Worm (Caenorhabditis elegans) whole organism, L4 larva: ENCODE measurements around the gene acr-10.

ENCODE experiments used
- F10B5.3 ChIP-seq: sonication (generic microtip); optimal IDR thresholded peaks from 2 replicates; lab custom pipeline; 2016; ENCODE audit warnings: mild to moderate bottlenecking, missing genetic modification characterization, missing compliant biosample characterization
- F37D6.2 ChIP-seq: sonication (generic microtip); optimal IDR thresholded peaks from 2 replicates; lab custom pipeline; 2016; ENCODE audit warnings: mild to moderate bottlenecking, missing genetic modification characterization, missing compliant biosample characterization
- F44E2.7 ChIP-seq: fragments of 200-800 bp; sonication (Bioruptor generic); IDR thresholded peaks from 2 replicates; pipeline ENCODE4 v2.1.2; 2022; ENCODE audit warnings: missing genetic modification characterization, missing compliant biosample characterization
- T20F7.1 ChIP-seq: fragments of 200-800 bp; sonication (Bioruptor generic); optimal IDR thresholded peaks from 2 replicates; lab custom pipeline; 2018; ENCODE audit warnings: mild to moderate bottlenecking, missing genetic modification characterization, missing compliant biosample characterization
- T26A8.4 ChIP-seq: fragments of 200-800 bp; sonication (Bioruptor generic); IDR thresholded peaks from 2 replicates; pipeline ENCODE4 v1.3.6; 2022; ENCODE audit warnings: missing genetic modification characterization, missing compliant biosample characterization
- Y105C5A.15 ChIP-seq: fragments of 200-800 bp; sonication (Bioruptor generic); IDR thresholded peaks from 2 replicates; pipeline ENCODE4 v1.3.6; 2022; ENCODE audit warnings: missing genetic modification characterization, missing compliant biosample characterization
- Y5F2A.4 ChIP-seq: fragments of 200-800 bp; sonication (Bioruptor generic); optimal IDR thresholded peaks from 2 replicates; lab custom pipeline; 2018; ENCODE audit warnings: mild to moderate bottlenecking, missing genetic modification characterization, missing compliant biosample characterization
- Y75B8A.6 ChIP-seq: fragments of 200-800 bp; sonication (Bioruptor generic); IDR thresholded peaks from 2 replicates; pipeline ENCODE4 v1.3.6; 2022; ENCODE audit warnings: missing genetic modification reagents, missing genetic modification characterization, missing compliant biosample characterization
- aha-1 ChIP-seq: fragments of 150-350 bp; peaks from one replicate; lab custom pipeline; 2014; ENCODE audit warnings: missing biosample characterization, missing genetic modification characterization
- aly-2 ChIP-seq: sonication (generic microtip); optimal IDR thresholded peaks from 2 replicates; lab custom pipeline; 2018; ENCODE audit warnings: missing biosample characterization, missing genetic modification characterization
- ama-1 ChIP-seq: fragments of 150-350 bp; optimal IDR thresholded peaks from 2 replicates; lab custom pipeline; 2014; ENCODE audit warnings: inconsistent platforms, mixed read lengths
- arid-1 ChIP-seq: fragments of 200-800 bp; sonication (Bioruptor generic); conservative IDR thresholded peaks from 2 replicates; pipeline ENCODE4 v1.3.6; 2022; ENCODE audit warnings: missing genetic modification reagents, missing genetic modification characterization, missing compliant biosample characterization
- ceh-28 ChIP-seq: fragments of 150-350 bp; optimal IDR thresholded peaks from 2 replicates; lab custom pipeline; 2014; ENCODE audit warnings: missing biosample characterization, missing genetic modification reagents, missing genetic modification characterization
- ceh-44 ChIP-seq: fragments of 200-800 bp; sonication (Bioruptor generic); IDR thresholded peaks from 2 replicates; pipeline ENCODE4 v1.3.6; 2022; ENCODE audit warnings: missing genetic modification reagents, missing genetic modification characterization, missing compliant biosample characterization
- ceh-82 ChIP-seq: sonication (generic microtip); optimal IDR thresholded peaks from 2 replicates; lab custom pipeline; 2017; ENCODE audit warnings: missing biosample characterization, missing genetic modification characterization
- ctbp-1 ChIP-seq: fragments of 200-800 bp; sonication (Bioruptor generic); IDR thresholded peaks from 2 replicates; pipeline ENCODE4 v1.3.6; 2022; ENCODE audit warnings: missing genetic modification reagents, missing genetic modification characterization, missing compliant biosample characterization
- daf-12 ChIP-seq: fragments of 150-350 bp; optimal IDR thresholded peaks from 2 replicates; lab custom pipeline; 2014; ENCODE audit warnings: missing biosample characterization, missing genetic modification reagents, missing genetic modification characterization
- daf-19 ChIP-seq: fragments of 200-800 bp; sonication (Bioruptor generic); conservative IDR thresholded peaks from 2 replicates; pipeline ENCODE4 v1.3.6; 2022; ENCODE audit warnings: missing genetic modification characterization, missing compliant biosample characterization
- dmd-6 ChIP-seq: fragments of 200-800 bp; sonication (Bioruptor generic); IDR thresholded peaks from 2 replicates; pipeline ENCODE4 v1.3.6; 2022; ENCODE audit warnings: missing genetic modification reagents, missing genetic modification characterization, missing compliant biosample characterization
- dmd-9 ChIP-seq: fragments of 200-800 bp; sonication (Bioruptor generic); IDR thresholded peaks from 2 replicates; pipeline ENCODE4 v1.3.6; 2022; ENCODE audit warnings: missing genetic modification reagents, missing genetic modification characterization, missing compliant biosample characterization
- dve-1 ChIP-seq: sonication (generic microtip); optimal IDR thresholded peaks from 2 replicates; lab custom pipeline; 2017; ENCODE audit warnings: antibody characterized with exemption, mild to moderate bottlenecking, missing genetic modification characterization, missing compliant biosample characterization; ENCODE audit not compliant: insufficient read depth
- gei-8 ChIP-seq: fragments of 200-800 bp; sonication (Bioruptor generic); optimal IDR thresholded peaks from 2 replicates; lab custom pipeline; 2018; ENCODE audit warnings: mild to moderate bottlenecking, missing genetic modification characterization, missing compliant biosample characterization
- hlh-11 ChIP-seq: fragments of 200-800 bp; sonication (Bioruptor generic); optimal IDR thresholded peaks from 2 replicates; lab custom pipeline; 2018; ENCODE audit warnings: mild to moderate bottlenecking, missing genetic modification characterization, missing compliant biosample characterization
- hlh-30 ChIP-seq: sonication (generic microtip); optimal IDR thresholded peaks from 2 replicates; lab custom pipeline; 2017; ENCODE audit warnings: antibody characterized with exemption, mild to moderate bottlenecking, missing genetic modification characterization, missing compliant biosample characterization; ENCODE audit not compliant: insufficient read depth
- hmg-1.1 ChIP-seq: fragments of 200-800 bp; sonication (Bioruptor generic); IDR thresholded peaks from 2 replicates; pipeline ENCODE4 v1.3.6; 2022; ENCODE audit warnings: missing genetic modification reagents, missing genetic modification characterization, missing compliant biosample characterization
- lin-1 ChIP-seq: fragments of 200-800 bp; sonication (Bioruptor generic); IDR thresholded peaks from 2 replicates; pipeline ENCODE4 v1.3.6; 2022; ENCODE audit warnings: missing genetic modification reagents, missing genetic modification characterization, missing compliant biosample characterization
- lin-15B ChIP-seq: fragments of 150-350 bp; sonication (generic microtip); optimal IDR thresholded peaks from 3 replicates; lab custom pipeline; 2014; ENCODE audit warnings: missing biosample characterization, missing genetic modification characterization
- lin-29 ChIP-seq: fragments of 200-800 bp; sonication (Bioruptor generic); IDR thresholded peaks from 2 replicates; pipeline ENCODE4 v1.3.6; 2022; ENCODE audit warnings: missing genetic modification reagents, missing genetic modification characterization, missing compliant biosample characterization
- lsy-2 ChIP-seq, 2 experiments: fragments of 150-350 bp in 1 of 2; sonication (generic microtip) in 1 of 2; optimal IDR thresholded peaks; 2 replicates each; lab custom pipeline; 2014 to 2017; ENCODE audit warnings: missing biosample characterization in 2 of 2, missing genetic modification characterization in 2 of 2
- mdl-1 ChIP-seq, 2 experiments: fragments of 150-350 bp in 1 of 2; sonication (generic microtip) in 1 of 2; optimal IDR thresholded peaks; 2 replicates each; lab custom pipeline; 2014 to 2017; ENCODE audit warnings: missing biosample characterization in 2 of 2, missing genetic modification characterization in 2 of 2
- mep-1 ChIP-seq: fragments of 150-350 bp; sonication (generic microtip); optimal IDR thresholded peaks from 3 replicates; lab custom pipeline; 2014; ENCODE audit warnings: missing biosample characterization, missing genetic modification characterization
- mes-2 ChIP-seq: sonication (generic microtip); optimal IDR thresholded peaks from 2 replicates; lab custom pipeline; 2016; ENCODE audit warnings: missing genotype, mild to moderate bottlenecking, missing genetic modification characterization, missing compliant biosample characterization; ENCODE audit not compliant: poor library complexity, severe bottlenecking
- mxl-2 ChIP-seq: fragments of 200-800 bp; sonication (Bioruptor generic); conservative IDR thresholded peaks from 2 replicates; pipeline ENCODE4 v1.3.6; 2022; ENCODE audit warnings: missing genetic modification reagents, missing genetic modification characterization, missing compliant biosample characterization
- nhr-10 ChIP-seq: fragments of 150-350 bp; optimal IDR thresholded peaks from 2 replicates; lab custom pipeline; 2014; ENCODE audit warnings: missing biosample characterization, missing genetic modification characterization
- nhr-102 ChIP-seq: sonication (generic microtip); optimal IDR thresholded peaks from 2 replicates; lab custom pipeline; 2016; ENCODE audit warnings: mild to moderate bottlenecking, missing genetic modification characterization, moderate library complexity, missing compliant biosample characterization
- nhr-11 ChIP-seq: fragments of 150-350 bp; optimal IDR thresholded peaks from 2 replicates; lab custom pipeline; 2014; ENCODE audit warnings: missing biosample characterization, missing genetic modification characterization
- nhr-25 ChIP-seq: sonication (generic microtip); optimal IDR thresholded peaks from 2 replicates; lab custom pipeline; 2017; ENCODE audit warnings: missing genetic modification characterization, mild to moderate bottlenecking, missing compliant biosample characterization, antibody characterized with exemption, moderate library complexity, borderline replicate concordance; ENCODE audit not compliant: insufficient read depth
- nhr-28 ChIP-seq: fragments of 150-350 bp; optimal IDR thresholded peaks from 2 replicates; lab custom pipeline; 2014; ENCODE audit warnings: missing biosample characterization, missing genetic modification characterization
- nhr-42 ChIP-seq: fragments of 200-800 bp; sonication (Bioruptor generic); IDR thresholded peaks from 2 replicates; pipeline ENCODE4 v1.3.6; 2022; ENCODE audit warnings: missing genetic modification characterization, missing compliant biosample characterization
- nhr-48 ChIP-seq: sonication (generic microtip); optimal IDR thresholded peaks from 2 replicates; lab custom pipeline; 2016; ENCODE audit warnings: mild to moderate bottlenecking, missing genetic modification characterization, missing compliant biosample characterization
- nhr-77 ChIP-seq: fragments of 150-350 bp; optimal IDR thresholded peaks from 2 replicates; lab custom pipeline; 2014; ENCODE audit warnings: missing biosample characterization, missing genetic modification characterization
- pqm-1 ChIP-seq: sonication (generic microtip); optimal IDR thresholded peaks from 2 replicates; lab custom pipeline; 2017; ENCODE audit warnings: missing biosample characterization, missing genetic modification characterization
- saeg-2 ChIP-seq: fragments of 200-800 bp; sonication (Bioruptor generic); IDR thresholded peaks from 2 replicates; pipeline ENCODE4 v1.3.6; 2022; ENCODE audit warnings: missing genetic modification reagents, missing genetic modification characterization, missing compliant biosample characterization
- snpc-1.2 ChIP-seq: fragments of 200-800 bp; sonication (Bioruptor generic); IDR thresholded peaks from 2 replicates; pipeline ENCODE4 v1.3.6; 2022; ENCODE audit warnings: missing genetic modification reagents, missing genetic modification characterization, missing compliant biosample characterization
- tra-1 ChIP-seq: fragments of 200-800 bp; sonication (Bioruptor generic); IDR thresholded peaks from 2 replicates; pipeline ENCODE4 v1.3.6; 2022; ENCODE audit warnings: missing genetic modification reagents, missing genetic modification characterization, missing compliant biosample characterization
- unc-39 ChIP-seq: sonication (generic microtip); optimal IDR thresholded peaks from 2 replicates; lab custom pipeline; 2017; ENCODE audit warnings: missing biosample characterization, missing genetic modification characterization
- unc-62 ChIP-seq, 3 experiments: fragments of 150-350 bp in 1 of 3; sonication (generic microtip); optimal IDR thresholded peaks in 2 of 3; peaks in 1 of 3; 1 replicate in 1 of 3; 2 replicates in 2 of 3; lab custom pipeline; 2014 to 2017; ENCODE audit warnings: missing biosample characterization in 3 of 3, missing genetic modification characterization in 3 of 3, missing genetic modification reagents in 3 of 3, missing genotype in 1 of 3
- vab-7 ChIP-seq: fragments of 200-800 bp; sonication (Bioruptor generic); IDR thresholded peaks from 2 replicates; pipeline ENCODE4 v1.3.6; 2022; ENCODE audit warnings: missing genetic modification reagents, missing genetic modification characterization, missing compliant biosample characterization
- zag-1 ChIP-seq: fragments of 150-350 bp; optimal IDR thresholded peaks from 2 replicates; lab custom pipeline; 2014; ENCODE audit warnings: missing biosample characterization, missing genetic modification characterization
- zip-2 ChIP-seq: fragments of 150-350 bp; optimal IDR thresholded peaks from 2 replicates; lab custom pipeline; 2014; ENCODE audit warnings: missing biosample characterization, missing genetic modification characterization

The acr-10 gene

ce11 chrX:4007724-4008123, 14.3 kb upstream of the acr-10 start (continued):
- TF ChIP-seq dmd-9 (no peak), nhr-102 (peak; percentile 85), vab-7 (no peak), aly-2 (tag; lab: Kevin White, UChicago) (no peak), unc-62 (GFP tag; optimal IDR thresholded peaks at IDR 0.05 in 1 of 2; lab: Kevin White, UChicago) (peak in 1 of 2 experiments; percentile 38), unc-62 (tag; optimal IDR thresholded peaks at IDR 0.05; lab: Kevin White, UChicago) (no peak), Y105C5A.15 (GFP tag; lab: Robert Waterston, UW) (no peak), lin-15B (tag; lab: Kevin White, UChicago) (no peak), F37D6.2 (tag; lab: Kevin White, UChicago) (no peak), Y75B8A.6 (no peak), Y5F2A.4 (GFP tag; lab: Kevin White, UChicago) (no peak), tra-1 (GFP tag; lab: Robert Waterston, UW) (peak; percentile 87), arid-1 (GFP tag; lab: Robert Waterston, UW) (no peak), lin-1 (peak; percentile 49), F44E2.7 (GFP tag; lab: Robert Waterston, UW) (no peak), nhr-25 (tag; lab: Kevin White, UChicago) (no peak), dve-1 (tag; lab: Kevin White, UChicago) (peak; percentile 96), nhr-42 (GFP tag; lab: Robert Waterston, UW) (no peak), daf-12 (tag; lab: Kevin White, UChicago) (no peak), lsy-2 (tag; optimal IDR thresholded peaks at IDR 0.05; lab: Kevin White, UChicago) (peak in 1 of 2 experiments; percentile 59), hmg-1.1 (no peak), ctbp-1 (GFP tag; lab: Robert Waterston, UW) (no peak), zag-1 (tag; lab: Kevin White, UChicago) (no peak), gei-8 (no peak), saeg-2 (GFP tag; lab: Robert Waterston, UW) (no peak), dmd-6 (GFP tag; lab: Robert Waterston, UW) (peak; percentile 90), F10B5.3 (tag; lab: Kevin White, UChicago) (no peak), lin-29 (GFP tag; lab: Robert Waterston, UW) (no peak), ceh-28 (no peak), unc-39 (tag; lab: Kevin White, UChicago) (no peak), T26A8.4 (GFP tag; lab: Robert Waterston, UW) (no peak), snpc-1.2 (GFP tag; lab: Robert Waterston, UW) (no peak)

DNA sequence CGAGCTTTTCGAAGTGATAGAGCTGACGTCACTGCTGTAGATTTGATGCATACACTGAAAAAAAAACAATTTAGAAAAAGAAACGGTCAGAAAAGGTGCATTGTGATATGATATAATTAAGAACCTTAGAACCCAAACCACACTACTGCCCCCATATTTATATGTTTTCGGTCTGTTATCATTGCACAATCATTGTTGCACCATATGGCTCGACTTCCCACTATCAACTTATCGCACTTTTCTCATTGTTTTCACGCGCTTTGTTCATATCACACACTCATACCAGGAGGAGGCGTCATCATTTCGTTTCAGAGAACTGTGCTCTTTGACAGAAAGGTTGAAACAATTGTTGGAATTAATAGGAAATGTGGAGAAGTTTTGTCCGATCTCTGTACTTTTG, 13.1 kb upstream of the acr-10 start:
- TF ChIP-seq nhr-102 (peak; percentile 26), aha-1 (tag; lab: Kevin White, UChicago) (peak; percentile 73), lin-29 (GFP tag; lab: Robert Waterston, UW) (no peak), lin-1 (0 out of 2 replicates have a peak, but pooled peaks have one; percentile 61), mep-1 (tag; lab: Kevin White, UChicago) (peak; percentile 37), ama-1 (lab: Kevin White, UChicago) (no peak), dmd-6 (GFP tag; lab: Robert Waterston, UW) (peak; percentile 94), nhr-77 (tag; lab: Kevin White, UChicago) (peak; percentile 60), unc-62 (GFP tag; optimal IDR thresholded peaks at IDR 0.05 in 1 of 2; lab: Kevin White, UChicago) (peak in 1 of 2 experiments; percentile 14), unc-62 (tag; optimal IDR thresholded peaks at IDR 0.05; lab: Kevin White, UChicago) (no peak), nhr-10 (peak; percentile 9), nhr-28 (peak; percentile 94), mxl-2 (GFP tag; lab: Robert Waterston, UW) (no peak), nhr-11 (tag; lab: Kevin White, UChicago) (no peak), dmd-9 (no peak), nhr-48 (tag; lab: Kevin White, UChicago) (peak; percentile 67), dve-1 (tag; lab: Kevin White, UChicago) (peak; percentile 94), ctbp-1 (GFP tag; lab: Robert Waterston, UW) (no peak), zip-2 (tag; lab: Kevin White, UChicago) (no peak), T20F7.1 (GFP tag; lab: Kevin White, UChicago) (peak; percentile 49), ceh-44 (no peak), hlh-11 (tag; lab: Kevin White, UChicago) (peak; percentile 92), ceh-82 (tag; lab: Kevin White, UChicago) (no peak), pqm-1 (tag; lab: Kevin White, UChicago) (peak; percentile 98), daf-19 (no peak), hlh-30 (tag; lab: Kevin White, UChicago) (peak; percentile 84), mdl-1 (tag; optimal IDR thresholded peaks at IDR 0.05; lab: Kevin White, UChicago) (peak in 1 of 2 experiments; percentile 57), mes-2 (tag; lab: Kevin White, UChicago) (peak; percentile 58)
